Worm (Caenorhabditis elegans): ENCODE results near the gene F11D11.4.

DNA sequence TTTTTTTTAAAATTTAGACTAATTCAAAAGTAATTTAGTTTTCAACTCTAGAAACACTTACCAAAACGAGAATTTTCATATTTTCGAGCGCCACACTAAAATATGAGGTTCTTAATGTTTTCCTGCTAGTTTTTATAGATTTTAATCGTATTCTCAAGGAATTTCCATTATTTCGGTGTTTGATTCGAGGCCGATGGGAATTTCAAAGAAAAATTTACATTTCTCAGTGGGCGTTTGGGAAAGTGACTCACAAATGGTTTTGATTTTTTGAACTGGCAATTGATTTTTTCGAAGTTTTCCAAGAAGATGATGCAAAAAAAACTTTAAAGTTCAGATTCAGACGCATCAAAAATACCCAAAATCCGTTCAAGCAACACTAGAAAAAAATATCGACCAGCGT lies 40.9 kb downstream of the F11D11.4 start, which contains the start of gene C54E10.11:
- TF ChIP-seq ets-7 (tag; optimal IDR thresholded peaks at IDR 0.05) = no peak
- TF ChIP-seq flt-1 (GFP tag; IDR thresholded peaks at IDR 0.05) = no peak
- TF ChIP-seq tbx-37 (GFP tag; conservative IDR thresholded peaks at IDR 0.05) = no peak
- TF ChIP-seq hnd-1 (tag; optimal IDR thresholded peaks at IDR 0.05) = no peak

All from whole organism, early embryonic.